Fruit fly (Drosophila melanogaster): ENCODE results near the gene sdk.

The sdk gene

DNA sequence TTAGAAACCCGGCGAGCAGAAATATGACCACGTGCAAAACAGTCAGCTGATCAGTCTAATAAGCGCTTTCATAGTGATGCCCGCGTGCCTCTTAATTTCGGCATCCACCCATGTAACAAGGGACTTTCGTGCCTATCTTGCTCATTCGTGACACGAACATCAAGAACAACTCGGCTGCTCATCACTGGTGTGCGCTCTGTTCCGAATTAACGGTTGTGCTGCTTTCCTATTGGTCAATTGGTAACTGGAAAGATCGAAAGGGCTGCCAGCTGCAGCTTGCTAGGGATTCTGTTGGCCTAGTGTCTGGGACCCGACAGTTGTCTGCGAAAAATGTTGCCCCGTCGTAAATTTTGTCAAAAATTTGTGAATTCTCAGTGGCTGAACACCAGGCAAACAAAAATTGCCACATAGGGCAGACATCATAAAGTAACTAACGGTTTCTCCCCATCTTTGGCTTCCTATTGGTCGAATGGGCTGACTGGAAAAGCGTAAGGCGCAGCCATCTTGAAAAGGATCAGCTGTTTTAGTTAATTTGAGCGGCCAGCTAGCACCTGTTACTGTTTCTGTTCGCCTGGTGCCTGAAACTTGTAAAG, 109.9 kb downstream of the sdk start (continued):
- TF ChIP-seq CG10669 (GFP tag; optimal IDR thresholded peaks at IDR 0.05) (no peak), lz (GFP tag; optimal IDR thresholded peaks at IDR 0.05) (no peak), achi (GFP tag; optimal IDR thresholded peaks at IDR 0.05) (no peak), CG6276 (GFP tag; optimal IDR thresholded peaks at IDR 0.05) (no peak), CG8319 (GFP tag; optimal IDR thresholded peaks at IDR 0.05) (no peak), salr (GFP tag; optimal IDR thresholded peaks at IDR 0.05) (no peak), CG32006 (GFP tag; optimal IDR thresholded peaks at IDR 0.05) (no peak), CG4318 (GFP tag; optimal IDR thresholded peaks at IDR 0.05) (no peak)

All from whole organism, prepupa.